Worm (Caenorhabditis elegans) whole organism, late embryonic: Measurements from ENCODE around the gene ptr-14.

Source experiments
- C08G9.2 ChIP-seq: sonication (generic microtip); optimal IDR thresholded peaks from 2 replicates; lab custom pipeline; 2016; ENCODE audit warnings: mild to moderate bottlenecking, missing genetic modification characterization, moderate library complexity, missing compliant biosample characterization
- ama-1 ChIP-seq: fragments of 150-350 bp; optimal IDR thresholded peaks from 2 replicates; lab custom pipeline; 2014
- eyg-1 ChIP-seq: sonication (generic microtip); optimal IDR thresholded peaks from 2 replicates; lab custom pipeline; 2016; ENCODE audit warnings: missing genotype, missing genetic modification characterization, missing compliant biosample characterization
- gmeb-2 ChIP-seq: sonication (generic microtip); optimal IDR thresholded peaks from 2 replicates; lab custom pipeline; 2016; ENCODE audit warnings: missing genetic modification characterization, inconsistent platforms, missing compliant biosample characterization
- hlh-13 ChIP-seq: fragments of 200-800 bp; sonication (Bioruptor generic); optimal IDR thresholded peaks from 2 replicates; lab custom pipeline; 2018; ENCODE audit warnings: mild to moderate bottlenecking, missing genetic modification characterization, missing compliant biosample characterization
- hlh-8 ChIP-seq: sonication (generic microtip); optimal IDR thresholded peaks from 2 replicates; lab custom pipeline; 2016; ENCODE audit warnings: missing genotype, missing genetic modification characterization, missing compliant biosample characterization
- pag-3 ChIP-seq: sonication (generic microtip); optimal IDR thresholded peaks from 2 replicates; lab custom pipeline; 2016; ENCODE audit warnings: missing compliant biosample characterization, missing genetic modification characterization, borderline replicate concordance
- pax-1 ChIP-seq: fragments of 150-350 bp; optimal IDR thresholded peaks from 2 replicates; lab custom pipeline; 2014; ENCODE audit warnings: missing biosample characterization, missing genetic modification characterization
- pha-4 ChIP-seq: fragments of 150-350 bp; optimal IDR thresholded peaks from 2 replicates; lab custom pipeline; 2018; ENCODE audit warnings: missing biosample characterization, missing genetic modification reagents, missing genetic modification characterization
- pros-1 ChIP-seq: fragments of 150-350 bp; optimal IDR thresholded peaks from 2 replicates; lab custom pipeline; 2014; ENCODE audit warnings: missing biosample characterization, missing genetic modification reagents, missing genetic modification characterization
- rnt-1 ChIP-seq: sonication (generic microtip); optimal IDR thresholded peaks from 2 replicates; lab custom pipeline; 2016; ENCODE audit warnings: missing genetic modification characterization, missing compliant biosample characterization
- syd-9 ChIP-seq: sonication (generic microtip); optimal IDR thresholded peaks from 2 replicates; lab custom pipeline; 2016; ENCODE audit warnings: mild to moderate bottlenecking, missing genetic modification characterization, moderate library complexity, missing compliant biosample characterization
- ttx-3 ChIP-seq: sonication (generic microtip); optimal IDR thresholded peaks from 2 replicates; lab custom pipeline; 2016; ENCODE audit warnings: missing genetic modification reagents, missing genetic modification characterization, missing compliant biosample characterization

ce11 chrIV:10638977-10639376 lies 23.8 kb downstream of the ptr-14 start, which contains the start of gene F56C4.2:
- no peak for TF ChIP-seq pha-4 (tag; lab: Kevin White, UChicago)
- TF ChIP-seq pros-1 (tag; lab: Kevin White, UChicago): no peak
- no peak for TF ChIP-seq ttx-3 (tag; lab: Kevin White, UChicago)
- TF ChIP-seq ama-1 (lab: Kevin White, UChicago): no peak
- no peak for TF ChIP-seq pax-1 (tag; lab: Kevin White, UChicago)
- no peak for TF ChIP-seq syd-9 (tag; lab: Kevin White, UChicago)
- TF ChIP-seq rnt-1 (tag; lab: Kevin White, UChicago): no peak
- no peak for TF ChIP-seq hlh-13
- TF ChIP-seq C08G9.2 (tag; lab: Kevin White, UChicago): no peak
- no peak for TF ChIP-seq gmeb-2 (tag; lab: Kevin White, UChicago)
- no peak for TF ChIP-seq pag-3 (tag; lab: Kevin White, UChicago)
- no peak for TF ChIP-seq eyg-1
- TF ChIP-seq hlh-8 (tag; lab: Kevin White, UChicago): no peak
